Worm (Caenorhabditis elegans) whole organism, L3 larva: Measurements from ENCODE around the gene sra-3.

Source experiments
- R02D3.7 ChIP-seq: fragments of 150-350 bp; optimal IDR thresholded peaks from 2 replicates; lab custom pipeline; 2014; ENCODE audit warnings: missing biosample characterization, missing genetic modification characterization
- aly-2 ChIP-seq: fragments of 150-350 bp; optimal IDR thresholded peaks from 2 replicates; lab custom pipeline; 2014; ENCODE audit warnings: missing biosample characterization, missing genetic modification characterization
- daf-12 ChIP-seq: fragments of 150-350 bp; optimal IDR thresholded peaks from 2 replicates; lab custom pipeline; 2014; ENCODE audit warnings: missing biosample characterization, missing genetic modification reagents, missing genetic modification characterization
- elt-3 ChIP-seq, 3 experiments: fragments of 150-350 bp in 1 of 3; sonication (generic microtip) in 2 of 3; optimal IDR thresholded peaks; 2 replicates in 2 of 3; 4 replicates in 1 of 3; lab custom pipeline; 2014 to 2017; ENCODE audit warnings: missing biosample characterization in 3 of 3, missing genetic modification characterization in 3 of 3
- fkh-10 ChIP-seq: sonication (generic microtip); optimal IDR thresholded peaks from 2 replicates; lab custom pipeline; 2017; ENCODE audit warnings: missing biosample characterization, missing genetic modification reagents, missing genetic modification characterization
- jun-1 ChIP-seq: fragments of 150-350 bp; optimal IDR thresholded peaks from 2 replicates; lab custom pipeline; 2014; ENCODE audit warnings: missing biosample characterization, missing genetic modification reagents, missing genetic modification characterization
- lin-15B ChIP-seq: fragments of 150-350 bp; optimal IDR thresholded peaks from 2 replicates; lab custom pipeline; 2014; ENCODE audit warnings: missing biosample characterization, missing genetic modification characterization
- nhr-12 ChIP-seq: fragments of 150-350 bp; optimal IDR thresholded peaks from 2 replicates; lab custom pipeline; 2014; ENCODE audit warnings: missing biosample characterization, missing genetic modification characterization
- nhr-25 ChIP-seq: sonication (generic microtip); optimal IDR thresholded peaks from 2 replicates; lab custom pipeline; 2017; ENCODE audit warnings: missing biosample characterization, missing genetic modification characterization
- unc-39 ChIP-seq: sonication (generic microtip); optimal IDR thresholded peaks from 4 replicates; lab custom pipeline; 2017; ENCODE audit warnings: missing biosample characterization, missing genetic modification characterization
- zag-1 ChIP-seq: fragments of 150-350 bp; optimal IDR thresholded peaks from 2 replicates; lab custom pipeline; 2014; ENCODE audit warnings: missing biosample characterization, missing genetic modification characterization

ce11 chrII:9522986-9523385, 17.6 kb downstream of the sra-3 start, which contains the start of gene AH6.17:
- TF ChIP-seq aly-2 (tag; lab: Kevin White, UChicago) (no peak), daf-12 (no peak), fkh-10 (GFP tag; lab: Kevin White, UChicago) (no peak), nhr-25 (tag; lab: Kevin White, UChicago) (no peak), jun-1 (tag; lab: Kevin White, UChicago) (no peak), nhr-12 (tag; lab: Kevin White, UChicago) (no peak), unc-39 (tag; lab: Kevin White, UChicago) (no peak), zag-1 (tag; lab: Kevin White, UChicago) (no peak), lin-15B (no peak), R02D3.7 (tag; lab: Kevin White, UChicago) (no peak), elt-3 (tag; optimal IDR thresholded peaks at IDR 0.05; lab: Kevin White, UChicago) (no peak)
